Fruit fly (Drosophila melanogaster): ENCODE results near the gene Sry-alpha.

- TF ChIP-seq CG8478 (optimal IDR thresholded peaks at IDR 0.05) (no peak), CTCF (optimal IDR thresholded peaks at IDR 0.05) (no peak)
Measured at dm6 chr3R:30061154-30061482, 21.6 kb downstream of the Sry-alpha start.
